Worm (Caenorhabditis elegans) whole organism, L1 larva: ENCODE data around the gene crn-3.

Experiments
- C16A3.4 ChIP-seq: fragments of 150-350 bp; optimal IDR thresholded peaks from 2 replicates; lab custom pipeline; 2014; ENCODE audit warnings: missing biosample characterization, missing genetic modification characterization
- F16B12.6 ChIP-seq: fragments of 150-350 bp; optimal IDR thresholded peaks from 2 replicates; lab custom pipeline; 2014; ENCODE audit warnings: missing biosample characterization, missing genetic modification characterization
- alr-1 ChIP-seq: fragments of 200-800 bp; sonication (Bioruptor generic); optimal IDR thresholded peaks from 2 replicates; lab custom pipeline; 2018; ENCODE audit warnings: borderline replicate concordance, mild to moderate bottlenecking, missing genetic modification characterization, missing compliant biosample characterization
- aly-2 ChIP-seq: fragments of 150-350 bp; optimal IDR thresholded peaks from 2 replicates; lab custom pipeline; 2014; ENCODE audit warnings: missing biosample characterization, missing genetic modification characterization
- ama-1 ChIP-seq: fragments of 150-350 bp; optimal IDR thresholded peaks from 2 replicates; lab custom pipeline; 2014
- blmp-1 ChIP-seq: fragments of 150-350 bp; optimal IDR thresholded peaks from 2 replicates; lab custom pipeline; 2014; ENCODE audit warnings: missing biosample characterization, missing genetic modification characterization
- ceh-63 ChIP-seq: fragments of 200-800 bp; sonication (Bioruptor generic); optimal IDR thresholded peaks from 2 replicates; lab custom pipeline; 2018; ENCODE audit warnings: mild to moderate bottlenecking, missing genetic modification characterization, missing compliant biosample characterization
- ceh-82 ChIP-seq, 3 experiments: fragments of 150-350 bp in 1 of 3; sonication (generic microtip) in 2 of 3; optimal IDR thresholded peaks; 2 replicates each; lab custom pipeline; 2014 to 2017; ENCODE audit warnings: missing biosample characterization in 3 of 3, missing genetic modification characterization in 3 of 3
- ceh-88 ChIP-seq: fragments of 200-800 bp; sonication (Bioruptor generic); IDR thresholded peaks from 2 replicates; pipeline ENCODE4 v1.3.6; 2022; ENCODE audit warnings: missing genetic modification characterization, missing compliant biosample characterization
- ces-1 ChIP-seq: fragments of 150-350 bp; optimal IDR thresholded peaks from 2 replicates; lab custom pipeline; 2014; ENCODE audit warnings: missing biosample characterization, missing genetic modification reagents, missing genetic modification characterization
- dpl-1 ChIP-seq, 3 experiments: fragments of 150-350 bp in 2 of 3; sonication (generic microtip) in 1 of 3; optimal IDR thresholded peaks; 2 replicates each; lab custom pipeline; 2014 to 2017; ENCODE audit warnings: missing biosample characterization in 3 of 3, missing genetic modification characterization in 3 of 3, missing genetic modification reagents in 3 of 3
- dsc-1 ChIP-seq: sonication (generic microtip); optimal IDR thresholded peaks from 2 replicates; lab custom pipeline; 2016; ENCODE audit warnings: mild to moderate bottlenecking, missing genetic modification characterization, missing compliant biosample characterization
- efl-1 ChIP-seq, 4 experiments: fragments of 150-350 bp; optimal IDR thresholded peaks in 3 of 4; peaks in 1 of 4; 1 replicate in 1 of 4; 2 replicates in 3 of 4; lab custom pipeline; 2014; ENCODE audit warnings: missing biosample characterization in 2 of 4, missing genetic modification characterization in 2 of 4, missing genetic modification reagents in 2 of 4
- egl-13 ChIP-seq: sonication (generic microtip); optimal IDR thresholded peaks from 2 replicates; lab custom pipeline; 2016; ENCODE audit warnings: missing genotype, missing genetic modification reagents, missing genetic modification characterization, missing compliant biosample characterization
- egl-27 ChIP-seq, 2 experiments: fragments of 150-350 bp in 1 of 2; sonication (generic microtip); optimal IDR thresholded peaks; 3 replicates each; lab custom pipeline; 2017 to 2018; ENCODE audit warnings: missing biosample characterization in 2 of 2, missing genetic modification characterization in 2 of 2, missing genetic modification reagents in 2 of 2
- ets-5 ChIP-seq: fragments of 200-800 bp; sonication (Bioruptor generic); IDR thresholded peaks from 2 replicates; pipeline ENCODE4 v1.3.6; 2022; ENCODE audit warnings: missing genetic modification characterization, missing compliant biosample characterization
- fkh-10 ChIP-seq: sonication (generic microtip); optimal IDR thresholded peaks from 2 replicates; lab custom pipeline; 2017; ENCODE audit warnings: missing biosample characterization, missing genetic modification reagents, missing genetic modification characterization
- fkh-4 ChIP-seq: sonication (generic microtip); optimal IDR thresholded peaks from 2 replicates; lab custom pipeline; 2016; ENCODE audit warnings: missing compliant biosample characterization, missing genetic modification characterization, borderline replicate concordance
- fkh-8 ChIP-seq: sonication (generic microtip); optimal IDR thresholded peaks from 2 replicates; lab custom pipeline; 2016; ENCODE audit warnings: mild to moderate bottlenecking, missing genetic modification characterization, missing compliant biosample characterization
- hlh-17 ChIP-seq: fragments of 200-800 bp; sonication (Bioruptor generic); optimal IDR thresholded peaks from 2 replicates; lab custom pipeline; 2018; ENCODE audit warnings: missing genetic modification characterization, mild to moderate bottlenecking, missing compliant biosample characterization, moderate library complexity, borderline replicate concordance
- hlh-4 ChIP-seq: sonication (generic microtip); optimal IDR thresholded peaks from 2 replicates; lab custom pipeline; 2016; ENCODE audit warnings: mild to moderate bottlenecking, missing genetic modification characterization, missing compliant biosample characterization
- isw-1 ChIP-seq: fragments of 200-800 bp; sonication (Bioruptor generic); IDR thresholded peaks from 2 replicates; pipeline ENCODE4 v1.3.6; 2022; ENCODE audit warnings: missing genetic modification characterization, missing compliant biosample characterization
- lin-14 ChIP-seq: fragments of 200-800 bp; sonication (Bioruptor generic); optimal IDR thresholded peaks from 2 replicates; lab custom pipeline; 2018; ENCODE audit warnings: mild to moderate bottlenecking, missing genetic modification characterization, moderate library complexity, missing compliant biosample characterization
- lin-15B ChIP-seq: fragments of 150-350 bp; sonication (generic microtip); optimal IDR thresholded peaks from 3 replicates; lab custom pipeline; 2014; ENCODE audit warnings: missing biosample characterization, missing genetic modification characterization
- lin-35 ChIP-seq, 2 experiments: fragments of 150-350 bp; optimal IDR thresholded peaks; 2 replicates each; lab custom pipeline; 2014; ENCODE audit warnings: missing biosample characterization in 2 of 2, missing genetic modification characterization in 2 of 2, missing genetic modification reagents in 2 of 2
- lir-3 ChIP-seq: sonication (generic microtip); optimal IDR thresholded peaks from 2 replicates; lab custom pipeline; 2016; ENCODE audit warnings: mild to moderate bottlenecking, missing genetic modification characterization, moderate library complexity, missing compliant biosample characterization; ENCODE audit not compliant: poor library complexity
- mdl-1 ChIP-seq, 2 experiments: fragments of 150-350 bp; optimal IDR thresholded peaks; 2 replicates each; lab custom pipeline; 2014 to 2017; ENCODE audit warnings: missing biosample characterization in 2 of 2, missing genetic modification characterization in 2 of 2, inconsistent platforms in 1 of 2
- nhr-11 ChIP-seq: fragments of 150-350 bp; optimal IDR thresholded peaks from 2 replicates; lab custom pipeline; 2014; ENCODE audit warnings: missing biosample characterization, missing genetic modification characterization
- nhr-12 ChIP-seq: sonication (generic microtip); optimal IDR thresholded peaks from 2 replicates; lab custom pipeline; 2017; ENCODE audit warnings: missing biosample characterization, missing genetic modification characterization
- nhr-19 ChIP-seq: fragments of 200-800 bp; sonication (Bioruptor generic); conservative IDR thresholded peaks from 2 replicates; pipeline ENCODE4 v1.3.6; 2022; ENCODE audit warnings: missing genetic modification characterization, missing compliant biosample characterization
- nhr-20 ChIP-seq: sonication (generic microtip); optimal IDR thresholded peaks from 2 replicates; lab custom pipeline; 2016; ENCODE audit warnings: mild to moderate bottlenecking, missing genetic modification characterization, missing compliant biosample characterization
- nhr-237 ChIP-seq: fragments of 150-350 bp; optimal IDR thresholded peaks from 2 replicates; lab custom pipeline; 2014; ENCODE audit warnings: missing biosample characterization, missing genetic modification characterization
- nhr-28 ChIP-seq: fragments of 150-350 bp; optimal IDR thresholded peaks from 2 replicates; lab custom pipeline; 2014; ENCODE audit warnings: missing biosample characterization, missing genetic modification characterization
- nhr-47 ChIP-seq: sonication (generic microtip); optimal IDR thresholded peaks from 2 replicates; lab custom pipeline; 2016; ENCODE audit warnings: mild to moderate bottlenecking, missing genetic modification characterization, moderate library complexity, missing compliant biosample characterization
- nhr-71 ChIP-seq: sonication (generic microtip); optimal IDR thresholded peaks from 2 replicates; lab custom pipeline; 2016; ENCODE audit warnings: mild to moderate bottlenecking, missing genetic modification characterization, moderate library complexity, missing compliant biosample characterization
- nhr-76 ChIP-seq: sonication (generic microtip); optimal IDR thresholded peaks from 2 replicates; lab custom pipeline; 2017; ENCODE audit warnings: missing biosample characterization, missing genetic modification characterization
- nhr-85 ChIP-seq: sonication (generic microtip); peaks from one replicate; lab custom pipeline; 2016; ENCODE audit warnings: missing genetic modification characterization, inconsistent platforms, missing compliant biosample characterization
- nhr-90 ChIP-seq: sonication (generic microtip); optimal IDR thresholded peaks from 2 replicates; lab custom pipeline; 2016; ENCODE audit warnings: mild to moderate bottlenecking, missing genetic modification characterization, missing compliant biosample characterization; ENCODE audit not compliant: poor library complexity
- pag-3 ChIP-seq: sonication (generic microtip); optimal IDR thresholded peaks from 2 replicates; lab custom pipeline; 2017; ENCODE audit warnings: missing genetic modification characterization, mild to moderate bottlenecking, missing compliant biosample characterization, antibody characterized with exemption, borderline replicate concordance; ENCODE audit not compliant: insufficient read depth
- pax-3 ChIP-seq: fragments of 200-800 bp; sonication (Bioruptor generic); optimal IDR thresholded peaks from 2 replicates; lab custom pipeline; 2018; ENCODE audit warnings: mild to moderate bottlenecking, missing genetic modification characterization, moderate library complexity, missing compliant biosample characterization
- snu-23 ChIP-seq: sonication (generic microtip); optimal IDR thresholded peaks from 2 replicates; lab custom pipeline; 2016; ENCODE audit warnings: missing genetic modification characterization, missing compliant biosample characterization
- sup-37 ChIP-seq: fragments of 200-800 bp; sonication (Bioruptor generic); optimal IDR thresholded peaks from 2 replicates; lab custom pipeline; 2018; ENCODE audit warnings: mild to moderate bottlenecking, missing genetic modification characterization, missing compliant biosample characterization
- swsn-7 ChIP-seq: sonication (generic microtip); optimal IDR thresholded peaks from 2 replicates; lab custom pipeline; 2016; ENCODE audit warnings: missing genetic modification characterization, missing compliant biosample characterization
- unc-130 ChIP-seq: fragments of 150-350 bp; optimal IDR thresholded peaks from 2 replicates; lab custom pipeline; 2017; ENCODE audit warnings: missing biosample characterization, missing genetic modification characterization, inconsistent platforms
- unc-62 ChIP-seq: fragments of 150-350 bp; optimal IDR thresholded peaks from 2 replicates; lab custom pipeline; 2014; ENCODE audit warnings: missing biosample characterization, missing genetic modification reagents, missing genetic modification characterization
- unc-86 ChIP-seq: sonication (generic microtip); optimal IDR thresholded peaks from 2 replicates; lab custom pipeline; 2016; ENCODE audit warnings: missing genetic modification characterization, missing compliant biosample characterization
- unc-98 ChIP-seq: fragments of 200-800 bp; sonication (Bioruptor generic); IDR thresholded peaks from 2 replicates; pipeline ENCODE4 v1.3.6; 2022; ENCODE audit warnings: missing genetic modification characterization, missing compliant biosample characterization
- vab-15 ChIP-seq: sonication (generic microtip); optimal IDR thresholded peaks from 2 replicates; lab custom pipeline; 2017; ENCODE audit warnings: missing genotype, mild to moderate bottlenecking, missing genetic modification characterization, missing compliant biosample characterization
- xbp-1 ChIP-seq: sonication (generic microtip); optimal IDR thresholded peaks from 2 replicates; lab custom pipeline; 2016; ENCODE audit warnings: missing genetic modification characterization, missing compliant biosample characterization
- zag-1 ChIP-seq: fragments of 150-350 bp; optimal IDR thresholded peaks from 2 replicates; lab custom pipeline; 2014; ENCODE audit warnings: missing biosample characterization, missing genetic modification characterization

The crn-3 gene

ce11 chrII:10607238-10607961 is 19.6 kb downstream of the crn-3 start, which contains the start of gene ccm-3:
Gene ccm-3, minus strand, starts transcription at chrII:10607275.
- TF ChIP-seq mdl-1 (tag; optimal IDR thresholded peaks at IDR 0.05; lab: Kevin White, UChicago) (no peak), snu-23 (GFP tag; lab: Kevin White, UChicago) (peak; percentile 11), unc-130 (no peak), dsc-1 (tag; lab: Kevin White, UChicago) (no peak), ets-5 (no peak), blmp-1 (peak; percentile 98), dpl-1 (GFP tag; optimal IDR thresholded peaks at IDR 0.05; lab: Kevin White, UChicago) (peak; percentile 26 to 62 (median 34)), egl-27 (tag; optimal IDR thresholded peaks at IDR 0.05; lab: Kevin White, UChicago) (no peak), lin-14 (GFP tag; lab: Kevin White, UChicago) (peak; percentile 63), nhr-76 (tag; lab: Kevin White, UChicago) (no peak), nhr-28 (tag; lab: Kevin White, UChicago) (no peak), ceh-88 (GFP tag; lab: Robert Waterston, UW) (no peak), vab-15 (no peak), fkh-4 (no peak), fkh-10 (peak; percentile 3), nhr-19 (0 out of 2 replicates have a peak, but pooled peaks have one; percentile 22), sup-37 (GFP tag; lab: Kevin White, UChicago) (no peak), nhr-90 (no peak), lin-35 (GFP tag; optimal IDR thresholded peaks at IDR 0.05; lab: Kevin White, UChicago) (peak; percentile 46 to 51), pax-3 (tag; lab: Kevin White, UChicago) (no peak), isw-1 (GFP tag; lab: Robert Waterston, UW) (no peak; the same call in 1 of the 2 replicates), alr-1 (no peak), C16A3.4 (tag; lab: Kevin White, UChicago) (peak; percentile 50), nhr-237 (tag; lab: Kevin White, UChicago) (no peak), nhr-47 (tag; lab: Kevin White, UChicago) (peak; percentile 30), hlh-17 (GFP tag; lab: Kevin White, UChicago) (no peak), egl-13 (no peak), ceh-63 (no peak), swsn-7 (tag; lab: Kevin White, UChicago) (no peak), aly-2 (tag; lab: Kevin White, UChicago) (no peak), ceh-82 (tag; optimal IDR thresholded peaks at IDR 0.05; lab: Kevin White, UChicago) (peak in 2 of 3 experiments; percentile 15 to 54), nhr-20 (tag; lab: Kevin White, UChicago) (no peak), ama-1 (lab: Kevin White, UChicago) (no peak), fkh-8 (tag; lab: Kevin White, UChicago) (peak; percentile 28), nhr-12 (no peak), pag-3 (tag; lab: Kevin White, UChicago) (no peak), unc-98 (GFP tag; lab: Robert Waterston, UW) (no peak), zag-1 (tag; lab: Kevin White, UChicago) (no peak), unc-62 (no peak), nhr-11 (tag; lab: Kevin White, UChicago) (no peak), F16B12.6 (tag; lab: Kevin White, UChicago) (peak; percentile 3), efl-1 (optimal IDR thresholded peaks at IDR 0.05; lab: Kevin White, UChicago) (peak; percentile 43 to 52), efl-1 (GFP tag; optimal IDR thresholded peaks at IDR 0.05 in 1 of 2; lab: Kevin White, UChicago) (peak in 1 of 2 experiments; percentile 45), xbp-1 (tag; lab: Kevin White, UChicago) (peak; percentile 23), lin-15B (peak; percentile 64), unc-86 (tag; lab: Kevin White, UChicago) (peak; percentile 1), nhr-71 (tag; lab: Kevin White, UChicago) (peak; percentile 52), ces-1 (GFP tag; lab: Kevin White, UChicago) (no peak), hlh-4 (no peak), nhr-85 (tag; lab: Kevin White, UChicago) (no peak), lir-3 (tag; lab: Kevin White, UChicago) (no peak)
